Fruit fly (Drosophila melanogaster): ENCODE measurements around the gene CheB38a.

The CheB38a gene

dm6 chr2L:20864764-20865265 lies 46.5 kb upstream of the CheB38a start, which contains the start of gene CG9338 (continued):
- TF ChIP-seq CG15011 (GFP tag; optimal IDR thresholded peaks at IDR 0.05) (peak; percentile 89), Oaz (GFP tag; IDR thresholded peaks at IDR 0.05) (no peak; the same call in 1 of the 2 replicates), CG13287 (GFP tag; IDR thresholded peaks at IDR 0.05; ENCODE audit: partially characterized antibody) (peak; percentile 54), CG10959 (GFP tag; IDR thresholded peaks at IDR 0.05) (no peak), CG11696 (GFP tag; IDR thresholded peaks at IDR 0.05) (peak; percentile 82), CG32767 (GFP tag; IDR thresholded peaks at IDR 0.05) (peak; percentile 81), CG10267 (tag; optimal IDR thresholded peaks at IDR 0.05) (peak; percentile 84), row (GFP tag; IDR thresholded peaks at IDR 0.05) (peak; percentile 99), CTCF (GFP tag; optimal IDR thresholded peaks at IDR 0.05) (peak; percentile 54), MESR4 (GFP tag; optimal IDR thresholded peaks at IDR 0.05) (no peak), Dip2 (GFP tag; IDR thresholded peaks at IDR 0.05) (no peak), ATbp (GFP tag; optimal IDR thresholded peaks at IDR 0.05) (peak; percentile 74), br (optimal IDR thresholded peaks at IDR 0.05) (no peak), CG1792 (GFP tag; optimal IDR thresholded peaks at IDR 0.05) (peak; percentile 61), fd64A (GFP tag; optimal IDR thresholded peaks at IDR 0.05) (peak; percentile 88), pzg (GFP tag; optimal IDR thresholded peaks at IDR 0.05) (peak; percentile 17), Hey (tag; optimal IDR thresholded peaks at IDR 0.05) (peak; percentile 34), croc (GFP tag; conservative IDR thresholded peaks at IDR 0.05) (peak; percentile 88), CG7928 (GFP tag; optimal IDR thresholded peaks at IDR 0.05) (peak; percentile 70), CG10543 (GFP tag; optimal IDR thresholded peaks at IDR 0.05) (peak; percentile 94), sd (tag; optimal IDR thresholded peaks at IDR 0.05) (peak; percentile 88), jigr1 (GFP tag; IDR thresholded peaks at IDR 0.05) (peak; percentile 74; the same call in 2 of the 3 replicates), gce (GFP tag; IDR thresholded peaks at IDR 0.05) (peak; percentile 72; the same call in 2 of the 3 replicates), Hr39 (optimal IDR thresholded peaks at IDR 0.05) (no peak), CG3407 (GFP tag; optimal IDR thresholded peaks at IDR 0.05) (peak; percentile 59), tna (GFP tag; IDR thresholded peaks at IDR 0.05; ENCODE audit: partially characterized antibody) (no peak), CG1647 (GFP tag; optimal IDR thresholded peaks at IDR 0.05) (peak; percentile 71), Elba2 (GFP tag; optimal IDR thresholded peaks at IDR 0.05) (no peak), CG4424 (GFP tag; optimal IDR thresholded peaks at IDR 0.05) (peak; percentile 95), HLHmδ (GFP tag; optimal IDR thresholded peaks at IDR 0.05) (no peak), Tbp (GFP tag; optimal IDR thresholded peaks at IDR 0.05) (no peak), Scr (GFP tag; IDR thresholded peaks at IDR 0.05; ENCODE audit: partially characterized antibody) (peak; percentile 55), Sox102F (GFP tag; optimal IDR thresholded peaks at IDR 0.05) (peak; percentile 79), Spps (tag; optimal IDR thresholded peaks at IDR 0.05) (peak; percentile 85), zen2 (GFP tag; IDR thresholded peaks at IDR 0.05; ENCODE audit: partially characterized antibody) (no peak), salm (tag; optimal IDR thresholded peaks at IDR 0.05) (peak; percentile 72), gcm (GFP tag; optimal IDR thresholded peaks at IDR 0.05) (peak; percentile 75), CG12155 (GFP tag; optimal IDR thresholded peaks at IDR 0.05) (peak; percentile 96), bcd (GFP tag; optimal IDR thresholded peaks at IDR 0.05) (peak; percentile 91), Med (GFP tag) (peak; percentile 97), CG33557 (GFP tag; optimal IDR thresholded peaks at IDR 0.05) (peak; percentile 33), CG4820 (GFP tag; optimal IDR thresholded peaks at IDR 0.05) (peak; percentile 69), sima (GFP tag; optimal IDR thresholded peaks at IDR 0.05) (peak; percentile 74), prd (optimal IDR thresholded peaks at IDR 0.05) (no peak), prd (GFP tag; IDR thresholded peaks at IDR 0.05) (peak; percentile 94), dan (GFP tag; IDR thresholded peaks at IDR 0.05) (peak; percentile 47; the same call in 1 of the 2 replicates), CG10565 (GFP tag; optimal IDR thresholded peaks at IDR 0.05) (peak; percentile 27), CG2889 (GFP tag; IDR thresholded peaks at IDR 0.05) (peak; percentile 43; the same call in 1 of the 3 replicates), trh (GFP tag; optimal IDR thresholded peaks at IDR 0.05) (peak; percentile 42), CG11456 (GFP tag; IDR thresholded peaks at IDR 0.05) (no peak; the same call in 1 of the 3 replicates), Vsx1 (GFP tag; optimal IDR thresholded peaks at IDR 0.05) (peak; percentile 63), lab (GFP tag; optimal IDR thresholded peaks at IDR 0.05) (peak; percentile 96)

Data from whole organism, embryonic.